Fruit fly (Drosophila melanogaster) whole organism, embryonic: ENCODE measurements around the gene Sgs5bis.
A peak's percentile ranks its signal among the peaks of the same experiment; 100 is the strongest.

ENCODE experiments used
- Ada2b ChIP-seq: fragments of 200-800 bp; sonication (Bioruptor generic); IDR thresholded peaks from 2 replicates; pipeline ENCODE4 v1.3.6; 2022; ENCODE audit warnings: missing biosample characterization, missing genetic modification characterization
- Bgb ChIP-seq: fragments of 200-800 bp; sonication (Bioruptor generic); IDR thresholded peaks from 2 replicates; pipeline ENCODE4 v1.3.6; 2022; ENCODE audit warnings: missing biosample characterization, missing genetic modification characterization; ENCODE audit not compliant: partially characterized antibody
- CG10462 ChIP-seq: fragments of 200-800 bp; sonication (Bioruptor generic); optimal IDR thresholded peaks from 2 replicates; lab custom pipeline; 2016; ENCODE audit warnings: missing biosample characterization, missing genetic modification characterization
- CG10565 ChIP-seq: fragments of 200-800 bp; sonication (Bioruptor generic); optimal IDR thresholded peaks from 3 replicates; lab custom pipeline; 2016; ENCODE audit warnings: missing biosample characterization, mild to moderate bottlenecking, missing genetic modification characterization
- CG10654 ChIP-seq: fragments of 200-800 bp; sonication (Bioruptor generic); optimal IDR thresholded peaks from 2 replicates; lab custom pipeline; 2016; ENCODE audit warnings: missing biosample characterization, missing genetic modification characterization
- CG11723 ChIP-seq: fragments of 200-800 bp; sonication (Bioruptor generic); optimal IDR thresholded peaks from 2 replicates; lab custom pipeline; 2017; ENCODE audit warnings: missing biosample characterization, mild to moderate bottlenecking, missing genetic modification characterization
- CG13424 ChIP-seq: fragments of 200-800 bp; sonication (Bioruptor generic); optimal IDR thresholded peaks from 2 replicates; lab custom pipeline; 2019; ENCODE audit warnings: missing biosample characterization, mild to moderate bottlenecking, missing genetic modification characterization, moderate library complexity
- CG15479 ChIP-seq: fragments of 200-800 bp; sonication (Bioruptor generic); optimal IDR thresholded peaks from 3 replicates; lab custom pipeline; 2019; ENCODE audit warnings: missing biosample characterization, mild to moderate bottlenecking, missing genetic modification characterization, moderate library complexity
- CG30431 ChIP-seq: fragments of 200-800 bp; sonication (Bioruptor generic); optimal IDR thresholded peaks from 2 replicates; lab custom pipeline; 2017; ENCODE audit warnings: missing biosample characterization, missing genetic modification characterization
- CG31365 ChIP-seq: fragments of 200-800 bp; sonication (Bioruptor generic); optimal IDR thresholded peaks from 2 replicates; lab custom pipeline; 2018; ENCODE audit warnings: missing biosample characterization, mild to moderate bottlenecking, missing genetic modification characterization
- CG32532 ChIP-seq: fragments of 200-800 bp; sonication (Bioruptor generic); IDR thresholded peaks from 2 replicates; pipeline ENCODE4 v1.3.6; 2022; ENCODE audit warnings: missing biosample characterization, missing genetic modification characterization
- CG4328 ChIP-seq: fragments of 200-800 bp; sonication (Bioruptor generic); optimal IDR thresholded peaks from 3 replicates; lab custom pipeline; 2017; ENCODE audit warnings: missing biosample characterization, missing genetic modification reagents, missing genetic modification characterization
- CG4360 ChIP-seq: fragments of 200-800 bp; sonication (Bioruptor generic); IDR thresholded peaks from 2 replicates; pipeline ENCODE4 v1.3.6; 2022; ENCODE audit warnings: missing biosample characterization, missing genetic modification characterization
- CG4617 ChIP-seq: fragments of 200-800 bp; sonication (Bioruptor generic); optimal IDR thresholded peaks from 3 replicates; lab custom pipeline; 2016; ENCODE audit warnings: missing biosample characterization, missing genetic modification characterization, borderline replicate concordance
- CG6272 ChIP-seq: fragments of 200-800 bp; sonication (Bioruptor generic); IDR thresholded peaks from 2 replicates; pipeline ENCODE4 v1.3.6; 2022; ENCODE audit warnings: missing biosample characterization, missing genetic modification characterization
- CG7839 ChIP-seq: fragments of 200-800 bp; sonication (Bioruptor generic); optimal IDR thresholded peaks from 3 replicates; lab custom pipeline; 2018; ENCODE audit warnings: missing biosample characterization, mild to moderate bottlenecking, missing genetic modification characterization, moderate library complexity
- CG8765 ChIP-seq: fragments of 200-800 bp; sonication (Bioruptor generic); IDR thresholded peaks from 2 replicates; pipeline ENCODE4 v1.3.6; 2022; ENCODE audit warnings: missing biosample characterization, missing genetic modification characterization
- D ChIP-seq, 2 experiments: fragments of 200-800 bp in 1 of 2; fragments of >200 bp in 1 of 2; sonication (Bioruptor generic) in 1 of 2; optimal IDR thresholded peaks; 2 replicates in 1 of 2; 3 replicates in 1 of 2; lab custom pipeline; 2017; ENCODE audit warnings: mild to moderate bottlenecking in 1 of 2, missing biosample characterization in 1 of 2, missing genetic modification characterization in 1 of 2, missing genetic modification reagents in 1 of 2
- D19A ChIP-seq: fragments of 200-800 bp; optimal IDR thresholded peaks from 3 replicates; lab custom pipeline; 2019; ENCODE audit warnings: missing biosample characterization, mild to moderate bottlenecking, missing genetic modification characterization, moderate library complexity
- H2.0 ChIP-seq: fragments of 200-800 bp; sonication (Bioruptor generic); IDR thresholded peaks from 2 replicates; pipeline ENCODE4 v1.3.6; 2022; ENCODE audit warnings: missing biosample characterization, missing genetic modification characterization
- HLH3B ChIP-seq: fragments of 200-800 bp; sonication (Bioruptor generic); IDR thresholded peaks from 2 replicates; pipeline ENCODE4 v1.3.6; 2022; ENCODE audit warnings: missing biosample characterization, missing genetic modification characterization
- HmgD ChIP-seq: fragments of 200-800 bp; sonication (Bioruptor generic); optimal IDR thresholded peaks from 3 replicates; lab custom pipeline; 2016; ENCODE audit warnings: missing biosample characterization, missing genetic modification characterization
- Hmr ChIP-seq: fragments of 200-800 bp; sonication (Bioruptor generic); optimal IDR thresholded peaks from 3 replicates; lab custom pipeline; 2017; ENCODE audit warnings: mild to moderate bottlenecking, missing biosample characterization, missing genetic modification reagents, missing genetic modification characterization
- Jarid2 ChIP-seq: fragments of 200-800 bp; sonication (Bioruptor generic); optimal IDR thresholded peaks from 3 replicates; lab custom pipeline; 2017; ENCODE audit warnings: mild to moderate bottlenecking, missing biosample characterization, missing genetic modification reagents, missing genetic modification characterization
- Lim3 ChIP-seq: fragments of 200-800 bp; sonication (Bioruptor generic); IDR thresholded peaks from 2 replicates; pipeline ENCODE4 v1.3.6; 2022; ENCODE audit warnings: missing biosample characterization, missing genetic modification characterization
- Lpt ChIP-seq: fragments of >200 bp; optimal IDR thresholded peaks from 2 replicates; lab custom pipeline; 2018; ENCODE audit warnings: missing biosample characterization, missing genetic modification characterization
- Max ChIP-seq: fragments of 200-800 bp; sonication (Bioruptor generic); optimal IDR thresholded peaks from 2 replicates; lab custom pipeline; 2016; ENCODE audit warnings: missing biosample characterization, mild to moderate bottlenecking, missing genetic modification characterization
- Myb ChIP-seq: fragments of 200-800 bp; sonication (Bioruptor generic); optimal IDR thresholded peaks from 2 replicates; lab custom pipeline; 2016; ENCODE audit warnings: missing biosample characterization, missing genetic modification characterization
- Sox102F ChIP-seq: fragments of 200-800 bp; sonication (Bioruptor generic); optimal IDR thresholded peaks from 2 replicates; lab custom pipeline; 2018; ENCODE audit warnings: missing biosample characterization, mild to moderate bottlenecking, missing genetic modification characterization, moderate library complexity
- Sry-β ChIP-seq: fragments of 200-800 bp; sonication (Bioruptor generic); optimal IDR thresholded peaks from 2 replicates; lab custom pipeline; 2018; ENCODE audit warnings: missing biosample characterization, mild to moderate bottlenecking, missing genetic modification characterization, moderate library complexity
- Xrp1 ChIP-seq: fragments of 200-800 bp; sonication (Bioruptor generic); IDR thresholded peaks from 2 replicates; pipeline ENCODE4 v1.3.6; 2022; ENCODE audit warnings: missing biosample characterization, missing genetic modification characterization
- ab ChIP-seq: fragments of 200-800 bp; sonication (Bioruptor generic); optimal IDR thresholded peaks from 2 replicates; lab custom pipeline; 2016; ENCODE audit warnings: missing biosample characterization, missing genetic modification characterization
- cg ChIP-seq: fragments of 200-800 bp; sonication (Bioruptor generic); optimal IDR thresholded peaks from 3 replicates; lab custom pipeline; 2019; ENCODE audit warnings: missing biosample characterization, mild to moderate bottlenecking, missing genetic modification characterization, moderate library complexity
- dmrt11E ChIP-seq: fragments of 200-800 bp; sonication (Bioruptor generic); optimal IDR thresholded peaks from 3 replicates; lab custom pipeline; 2018; ENCODE audit warnings: missing biosample characterization, mild to moderate bottlenecking, missing genetic modification characterization, moderate library complexity
- gsb ChIP-seq: fragments of 200-800 bp; sonication (Bioruptor generic); IDR thresholded peaks from 2 replicates; pipeline ENCODE4 v1.3.6; 2022; ENCODE audit warnings: missing biosample characterization, missing genetic modification characterization
- knrl ChIP-seq: fragments of 200-800 bp; sonication (Bioruptor generic); IDR thresholded peaks from 3 replicates; pipeline ENCODE4 v1.3.6; 2022; ENCODE audit warnings: missing biosample characterization, missing genetic modification characterization; ENCODE audit not compliant: partially characterized antibody
- lmd ChIP-seq: fragments of 200-800 bp; sonication (Bioruptor generic); IDR thresholded peaks from 2 replicates; pipeline ENCODE4 v1.3.6; 2022; ENCODE audit warnings: missing biosample characterization, missing genetic modification characterization
- luna ChIP-seq: fragments of 200-800 bp; sonication (Bioruptor generic); optimal IDR thresholded peaks from 2 replicates; lab custom pipeline; 2016; ENCODE audit warnings: missing biosample characterization, missing genetic modification characterization
- onecut ChIP-seq: fragments of 200-800 bp; sonication (Bioruptor generic); IDR thresholded peaks from 2 replicates; pipeline ENCODE4 v1.3.6; 2022; ENCODE audit warnings: missing biosample characterization, missing genetic modification characterization
- peb ChIP-seq: fragments of 200-800 bp; sonication (Bioruptor generic); IDR thresholded peaks from 2 replicates; pipeline ENCODE4 v1.3.6; 2022; ENCODE audit warnings: missing biosample characterization, missing genetic modification characterization
- pho ChIP-seq: fragments of 200-800 bp; sonication (Bioruptor generic); optimal IDR thresholded peaks from 2 replicates; lab custom pipeline; 2016; ENCODE audit warnings: missing biosample characterization, missing genetic modification characterization
- sd ChIP-seq: fragments of 200-800 bp; sonication (Bioruptor generic); optimal IDR thresholded peaks from 3 replicates; lab custom pipeline; 2018; ENCODE audit warnings: missing biosample characterization, mild to moderate bottlenecking, missing genetic modification characterization, moderate library complexity
- sens-2 ChIP-seq: fragments of 200-800 bp; sonication (Bioruptor generic); IDR thresholded peaks from 2 replicates; pipeline ENCODE4 v1.3.6; 2022; ENCODE audit warnings: missing biosample characterization, missing genetic modification characterization
- seq ChIP-seq: fragments of 200-800 bp; sonication (Bioruptor generic); IDR thresholded peaks from 2 replicates; pipeline ENCODE4 v1.3.6; 2022; ENCODE audit warnings: missing biosample characterization, missing genetic modification characterization
- sisA ChIP-seq: fragments of 200-800 bp; sonication (Bioruptor generic); IDR thresholded peaks from 2 replicates; pipeline ENCODE4 v1.3.6; 2022; ENCODE audit warnings: missing biosample characterization, missing genetic modification characterization
- tap ChIP-seq: fragments of 200-800 bp; optimal IDR thresholded peaks from 3 replicates; lab custom pipeline; 2019; ENCODE audit warnings: missing biosample characterization, mild to moderate bottlenecking, missing genetic modification characterization, moderate library complexity
- tio ChIP-seq: fragments of 200-800 bp; sonication (Bioruptor generic); optimal IDR thresholded peaks from 2 replicates; lab custom pipeline; 2017; ENCODE audit warnings: missing biosample characterization, missing genetic modification characterization, inconsistent platforms
- toy ChIP-seq: fragments of 200-800 bp; sonication (Bioruptor generic); IDR thresholded peaks from 2 replicates; pipeline ENCODE4 v1.3.6; 2022; ENCODE audit warnings: missing biosample characterization, missing genetic modification characterization
- vnd ChIP-seq: fragments of 200-800 bp; sonication (Bioruptor generic); IDR thresholded peaks from 3 replicates; pipeline ENCODE4 v1.3.6; 2022; ENCODE audit warnings: missing biosample characterization, missing genetic modification characterization; ENCODE audit not compliant: partially characterized antibody

Gene Sgs5bis

dm6 chr3R:17617121-17617975, 23.2 kb downstream of the Sgs5bis start (continued):
- TF ChIP-seq Lpt (GFP tag; lab: Kevin White, UChicago) (no peak), sd (no peak), HmgD (GFP tag; lab: Kevin White, UChicago) (peak; percentile 28), Myb (GFP tag; lab: Kevin White, UChicago) (peak; percentile 3), CG10565 (GFP tag; lab: Kevin White, UChicago) (no peak), Lim3 (GFP tag; lab: Robert Waterston, UW) (no peak), CG11723 (GFP tag; lab: Kevin White, UChicago) (no peak), CG32532 (GFP tag; lab: Robert Waterston, UW) (peak; percentile 62; the same call in 1 of the 2 replicates), seq (GFP tag; lab: Robert Waterston, UW) (peak; percentile 11; the same call in 1 of the 2 replicates), Sox102F (no peak), toy (GFP tag; lab: Robert Waterston, UW) (no peak), sens-2 (GFP tag; lab: Robert Waterston, UW) (no peak), CG8765 (GFP tag; lab: Robert Waterston, UW) (no peak), vnd (GFP tag; lab: Robert Waterston, UW) (no peak), Xrp1 (GFP tag; lab: Robert Waterston, UW) (no peak), Sry-β (GFP tag; lab: Kevin White, UChicago) (no peak), Hmr (GFP tag; lab: Kevin White, UChicago) (peak; percentile 36), cg (GFP tag; lab: Kevin White, UChicago) (no peak), HLH3B (GFP tag; lab: Robert Waterston, UW) (no peak), H2.0 (GFP tag; lab: Robert Waterston, UW) (no peak), D19A (tag; lab: Kevin White, UChicago) (peak; percentile 70), sisA (GFP tag; lab: Robert Waterston, UW) (no peak), lmd (GFP tag; lab: Robert Waterston, UW) (peak; percentile 14; the same call in 1 of the 2 replicates), CG13424 (no peak), luna (GFP tag; lab: Kevin White, UChicago) (no peak), Jarid2 (GFP tag; lab: Kevin White, UChicago) (no peak), CG10462 (GFP tag; lab: Kevin White, UChicago) (no peak), tap (tag; lab: Kevin White, UChicago) (no peak), pho (GFP tag; lab: Kevin White, UChicago) (peak; percentile 12), onecut (GFP tag; lab: Robert Waterston, UW) (no peak), Ada2b (GFP tag; lab: Robert Waterston, UW) (no peak), CG7839 (tag; lab: Kevin White, UChicago) (no peak), CG31365 (tag; lab: Kevin White, UChicago) (peak; percentile 44), gsb (GFP tag; lab: Robert Waterston, UW) (no peak), CG6272 (GFP tag; lab: Robert Waterston, UW) (no peak), CG4360 (no peak), ab (no peak), CG4328 (GFP tag; lab: Kevin White, UChicago) (no peak), CG10654 (no peak), Bgb (GFP tag; lab: Robert Waterston, UW) (peak; percentile 51), knrl (GFP tag; lab: Robert Waterston, UW) (peak; percentile 20; the same call in 1 of the 3 replicates), dmrt11E (tag; lab: Kevin White, UChicago) (no peak), peb (GFP tag; lab: Robert Waterston, UW) (no peak), CG30431 (GFP tag; lab: Kevin White, UChicago) (no peak), CG15479 (GFP tag; lab: Kevin White, UChicago) (no peak), tio (GFP tag; lab: Kevin White, UChicago) (no peak), Max (no peak), D (optimal IDR thresholded peaks at IDR 0.05; lab: Kevin White, UChicago) (no peak), D (GFP tag; optimal IDR thresholded peaks at IDR 0.05; lab: Kevin White, UChicago) (no peak), CG4617 (GFP tag; lab: Kevin White, UChicago) (no peak)
